Worm (Caenorhabditis elegans) whole organism, early embryonic: ENCODE results near the gene fbxb-117.
"Not testable (repeated sequence)": the region's sequence is repeated elsewhere in the genome, so short reads cannot be mapped to it uniquely, and the experiment has no call there.

ENCODE experiments used
- B0310.2 ChIP-seq: sonication (generic microtip); optimal IDR thresholded peaks from 2 replicates; lab custom pipeline; 2016; ENCODE audit warnings: mild to moderate bottlenecking, missing genetic modification characterization, missing compliant biosample characterization
- F13C5.2 ChIP-seq: sonication (generic microtip); optimal IDR thresholded peaks from 2 replicates; lab custom pipeline; 2017; ENCODE audit warnings: mild to moderate bottlenecking, missing genetic modification characterization, inconsistent platforms, missing compliant biosample characterization
- aly-1 ChIP-seq: sonication (generic microtip); optimal IDR thresholded peaks from 2 replicates; lab custom pipeline; 2016; ENCODE audit warnings: missing genetic modification characterization, missing compliant biosample characterization
- ama-1 ChIP-seq: fragments of 150-350 bp; optimal IDR thresholded peaks from 2 replicates; lab custom pipeline; 2014
- ceh-13 ChIP-seq: fragments of 200-800 bp; sonication (Bioruptor generic); optimal IDR thresholded peaks from 2 replicates; lab custom pipeline; 2018; ENCODE audit warnings: mild to moderate bottlenecking, missing genetic modification characterization, missing compliant biosample characterization
- ceh-36 ChIP-seq: sonication (generic microtip); optimal IDR thresholded peaks from 2 replicates; lab custom pipeline; 2016; ENCODE audit warnings: missing genetic modification characterization, inconsistent platforms, missing compliant biosample characterization
- ets-7 ChIP-seq: sonication (generic microtip); optimal IDR thresholded peaks from 2 replicates; lab custom pipeline; 2016; ENCODE audit warnings: missing genotype, missing genetic modification characterization, missing compliant biosample characterization
- flt-1 ChIP-seq: fragments of 200-800 bp; sonication (Bioruptor generic); IDR thresholded peaks from 2 replicates; pipeline ENCODE4 v1.3.6; 2022; ENCODE audit warnings: missing genetic modification characterization, missing compliant biosample characterization
- hmbx-1 ChIP-seq: sonication (generic microtip); optimal IDR thresholded peaks from 2 replicates; lab custom pipeline; 2016; ENCODE audit warnings: mild to moderate bottlenecking, missing genetic modification characterization, missing compliant biosample characterization
- hmg-4 ChIP-seq: fragments of 200-800 bp; sonication (Bioruptor generic); optimal IDR thresholded peaks from 2 replicates; lab custom pipeline; 2018; ENCODE audit warnings: mild to moderate bottlenecking, missing genetic modification characterization, missing compliant biosample characterization
- hnd-1 ChIP-seq: sonication (generic microtip); optimal IDR thresholded peaks from 2 replicates; lab custom pipeline; 2016; ENCODE audit warnings: missing genetic modification characterization, missing compliant biosample characterization
- pes-1 ChIP-seq: fragments of 200-800 bp; sonication (Bioruptor generic); IDR thresholded peaks from 2 replicates; pipeline ENCODE4 v1.3.6; 2022; ENCODE audit warnings: missing genetic modification reagents, missing genetic modification characterization, missing compliant biosample characterization
- scrt-1 ChIP-seq: fragments of 200-800 bp; sonication (Bioruptor generic); IDR thresholded peaks from 2 replicates; pipeline ENCODE4 v1.3.6; 2022; ENCODE audit warnings: missing genetic modification characterization, missing compliant biosample characterization
- sea-1 ChIP-seq: fragments of 200-800 bp; sonication (Bioruptor generic); conservative IDR thresholded peaks from 2 replicates; pipeline ENCODE4 v1.3.6; 2022; ENCODE audit warnings: missing genetic modification characterization, missing compliant biosample characterization
- tbx-11 ChIP-seq: fragments of 200-800 bp; sonication (Bioruptor generic); IDR thresholded peaks from 2 replicates; pipeline ENCODE4 v1.3.6; 2022; ENCODE audit warnings: missing genetic modification characterization, missing compliant biosample characterization
- tbx-37 ChIP-seq: fragments of 200-800 bp; sonication (Bioruptor generic); conservative IDR thresholded peaks from 2 replicates; pipeline ENCODE4 v1.3.6; 2022; ENCODE audit warnings: missing genetic modification reagents, missing genetic modification characterization, missing compliant biosample characterization
- tra-4 ChIP-seq: sonication (generic microtip); optimal IDR thresholded peaks from 2 replicates; lab custom pipeline; 2017; ENCODE audit warnings: missing genetic modification characterization, missing compliant biosample characterization

fbxb-117 gene

DNA sequence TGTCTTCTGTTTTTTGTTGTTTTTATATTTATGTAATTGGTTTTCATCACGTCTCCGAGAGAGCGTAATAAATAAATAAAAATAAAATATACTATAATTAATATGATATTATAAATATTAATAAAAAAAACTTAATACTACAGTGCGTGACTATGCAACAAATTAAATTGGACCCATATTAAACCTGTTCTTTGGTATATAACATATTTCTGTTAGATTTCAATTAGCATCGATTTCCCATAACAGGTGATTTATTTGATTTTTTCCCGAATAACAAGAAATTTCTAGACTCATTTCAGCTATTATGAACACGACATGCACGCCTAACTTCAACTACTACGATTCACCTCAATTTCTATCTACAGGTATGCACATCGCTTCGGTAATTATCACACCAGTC, 34.6 kb downstream of the fbxb-117 start, which contains the start of gene srh-208:
TSS of gene srh-208 (plus strand) at position 301 of the 400 bp plus-strand sequence.
- not testable (repeated sequence) for TF ChIP-seq scrt-1 (GFP tag; lab: Robert Waterston, UW); tra-4 (tag; lab: Kevin White, UChicago); hmg-4

DNA sequence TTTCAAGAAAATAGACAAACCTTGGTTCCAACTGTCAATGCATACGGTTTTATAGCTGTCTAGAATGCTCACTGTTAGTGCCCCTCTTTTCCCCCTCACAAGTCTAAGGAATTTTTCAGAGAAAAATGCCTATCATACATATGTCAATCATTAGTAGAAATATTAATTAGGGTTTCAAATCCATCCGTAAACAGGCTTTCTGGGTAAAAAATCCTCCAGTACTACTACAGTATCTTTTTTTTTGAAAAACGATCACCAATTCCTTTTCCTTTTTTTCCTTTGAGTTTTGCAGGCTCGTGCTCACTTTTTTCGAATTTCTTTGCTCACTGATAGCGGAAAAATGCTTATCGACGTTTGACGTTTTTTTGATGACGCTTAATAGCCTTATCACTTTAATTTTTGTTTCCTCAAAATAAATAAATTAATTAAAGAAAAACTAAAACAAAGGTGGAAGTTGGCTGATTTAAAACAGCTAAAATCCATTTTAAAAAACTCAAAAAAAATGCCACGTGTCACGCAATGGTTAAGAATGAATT, 37.1 kb downstream of the fbxb-117 start, which contains the start of gene C43D7.7:
TSS of gene C43D7.7 (minus strand) at position 51 of the 536 bp plus-strand sequence.
- TF ChIP-seq aly-1 (tag; lab: Kevin White, UChicago), result no peak
- TF ChIP-seq hmg-4, result no peak

ce11 chrV:19320385-19320784, 38.0 kb downstream of the fbxb-117 start, which contains the start of gene sdz-6:
TSS of gene sdz-6 (plus strand) at chrV:19320613.
- no peak for TF ChIP-seq ceh-13 (GFP tag; lab: Kevin White, UChicago)
- no peak for TF ChIP-seq sea-1 (GFP tag; lab: Robert Waterston, UW)
- no peak for TF ChIP-seq flt-1 (GFP tag; lab: Robert Waterston, UW)
- no peak for TF ChIP-seq ceh-36 (tag; lab: Kevin White, UChicago)
- TF ChIP-seq scrt-1 (GFP tag; lab: Robert Waterston, UW), result no peak
- TF ChIP-seq B0310.2, result no peak
- TF ChIP-seq ets-7 (tag; lab: Kevin White, UChicago), result no peak
- TF ChIP-seq hmbx-1 (tag; lab: Kevin White, UChicago), result no peak
- no peak for TF ChIP-seq F13C5.2 (tag; lab: Kevin White, UChicago)
- TF ChIP-seq hmg-4, result no peak
- no peak for TF ChIP-seq pes-1 (GFP tag; lab: Robert Waterston, UW)
- TF ChIP-seq tbx-37 (GFP tag; lab: Robert Waterston, UW), result no peak
- TF ChIP-seq aly-1 (tag; lab: Kevin White, UChicago), result no peak
- no peak for TF ChIP-seq tbx-11 (GFP tag; lab: Robert Waterston, UW)
- TF ChIP-seq tra-4 (tag; lab: Kevin White, UChicago), result no peak
- TF ChIP-seq hnd-1 (tag; lab: Kevin White, UChicago), result no peak
- TF ChIP-seq ama-1 (lab: Kevin White, UChicago), result no peak

ce11 chrV:19322387-19322786, 40.0 kb downstream of the fbxb-117 start, which contains the start of gene C43D7.4:
TSS of gene C43D7.4 (minus strand) at chrV:19322487.
- TF ChIP-seq B0310.2, result no peak
- no peak for TF ChIP-seq F13C5.2 (tag; lab: Kevin White, UChicago)
- no peak for TF ChIP-seq hmbx-1 (tag; lab: Kevin White, UChicago)
- TF ChIP-seq hmg-4, result no peak
- no peak for TF ChIP-seq flt-1 (GFP tag; lab: Robert Waterston, UW)
- no peak for TF ChIP-seq tbx-11 (GFP tag; lab: Robert Waterston, UW)
- TF ChIP-seq ama-1 (lab: Kevin White, UChicago), result no peak
- no peak for TF ChIP-seq pes-1 (GFP tag; lab: Robert Waterston, UW)
- TF ChIP-seq ets-7 (tag; lab: Kevin White, UChicago), result no peak
- TF ChIP-seq ceh-36 (tag; lab: Kevin White, UChicago), result no peak
- TF ChIP-seq sea-1 (GFP tag; lab: Robert Waterston, UW), result no peak

DNA sequence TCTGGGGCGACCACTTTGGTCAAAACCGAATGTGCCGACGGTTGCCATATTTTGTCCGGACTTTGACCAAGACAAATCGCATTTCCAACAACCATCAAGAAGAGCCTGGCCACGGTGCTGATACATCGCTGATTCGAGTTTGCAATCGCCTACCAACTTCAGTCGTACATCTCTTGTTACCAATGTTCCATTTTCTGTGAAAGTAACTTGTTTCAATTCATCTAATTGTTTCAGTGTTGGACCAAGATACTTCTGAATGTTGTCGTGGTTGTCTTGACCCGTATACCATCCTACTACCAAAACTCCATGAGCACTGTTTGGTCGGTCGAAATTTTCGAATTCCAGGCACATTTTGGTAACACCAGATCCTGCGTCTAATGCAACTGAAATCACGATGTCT, 43.0 kb downstream of the fbxb-117 start:
- TF ChIP-seq hmbx-1 (tag; lab: Kevin White, UChicago), result no peak
- no peak for TF ChIP-seq tbx-11 (GFP tag; lab: Robert Waterston, UW)
- no peak for TF ChIP-seq sea-1 (GFP tag; lab: Robert Waterston, UW)
- TF ChIP-seq aly-1 (tag; lab: Kevin White, UChicago), result no peak
- TF ChIP-seq hmg-4, result no peak
- TF ChIP-seq flt-1 (GFP tag; lab: Robert Waterston, UW), result no peak
- no peak for TF ChIP-seq tbx-37 (GFP tag; lab: Robert Waterston, UW)
- no peak for TF ChIP-seq ets-7 (tag; lab: Kevin White, UChicago)
- TF ChIP-seq tra-4 (tag; lab: Kevin White, UChicago), result no peak
- no peak for TF ChIP-seq hnd-1 (tag; lab: Kevin White, UChicago)
- no peak for TF ChIP-seq ceh-36 (tag; lab: Kevin White, UChicago)
- TF ChIP-seq F13C5.2 (tag; lab: Kevin White, UChicago), result no peak
- TF ChIP-seq scrt-1 (GFP tag; lab: Robert Waterston, UW), result no peak
- TF ChIP-seq ama-1 (lab: Kevin White, UChicago), result no peak
- TF ChIP-seq pes-1 (GFP tag; lab: Robert Waterston, UW), result no peak
- TF ChIP-seq B0310.2, result no peak
- TF ChIP-seq ceh-13 (GFP tag; lab: Kevin White, UChicago), result no peak

ce11 chrV:19329263-19329662, 46.8 kb downstream of the fbxb-117 start, which contains the start of gene fbxb-65:
TSS of gene fbxb-65 (plus strand) at chrV:19329563.
- TF ChIP-seq ceh-13 (GFP tag; lab: Kevin White, UChicago) (no peak), ets-7 (tag; lab: Kevin White, UChicago) (no peak), sea-1 (GFP tag; lab: Robert Waterston, UW) (no peak), aly-1 (tag; lab: Kevin White, UChicago) (no peak), ceh-36 (tag; lab: Kevin White, UChicago) (no peak)
